Fruit fly (Drosophila melanogaster) whole organism, embryonic: ENCODE measurements around the gene ato.

Experiments
- Atf6 ChIP-seq: fragments of 200-800 bp; sonication (Bioruptor generic); IDR thresholded peaks from 2 replicates; pipeline ENCODE4 v1.3.6; 2022; ENCODE audit warnings: missing biosample characterization, missing genetic modification characterization
- B-H1 ChIP-seq: fragments of 200-800 bp; sonication (Bioruptor generic); IDR thresholded peaks from 3 replicates; pipeline ENCODE4 v1.3.6; 2022; ENCODE audit warnings: missing biosample characterization, missing genetic modification characterization
- BtbVII ChIP-seq: fragments of 200-800 bp; sonication (Bioruptor generic); optimal IDR thresholded peaks from 3 replicates; lab custom pipeline; 2017; ENCODE audit warnings: missing biosample characterization, mild to moderate bottlenecking, missing genetic modification characterization
- C15 ChIP-seq: fragments of 200-800 bp; sonication (Bioruptor generic); IDR thresholded peaks from 3 replicates; pipeline ENCODE4 v1.3.6; 2022; ENCODE audit warnings: missing biosample characterization, missing genetic modification characterization
- CG10366 ChIP-seq: fragments of 200-800 bp; sonication (Bioruptor generic); IDR thresholded peaks from 2 replicates; pipeline ENCODE4 v1.3.6; 2022; ENCODE audit warnings: missing biosample characterization, missing genetic modification characterization
- CG10959 ChIP-seq: fragments of 200-800 bp; sonication (Bioruptor generic); IDR thresholded peaks from 2 replicates; pipeline ENCODE4 v1.3.6; 2022; ENCODE audit warnings: missing biosample characterization, missing genetic modification characterization
- CG1233 ChIP-seq: fragments of 200-800 bp; sonication (Bioruptor generic); optimal IDR thresholded peaks from 4 replicates; lab custom pipeline; 2018; ENCODE audit warnings: missing biosample characterization, mild to moderate bottlenecking, missing genetic modification characterization
- CG12769 ChIP-seq: fragments of 200-800 bp; sonication (Bioruptor generic); optimal IDR thresholded peaks from 2 replicates; lab custom pipeline; 2019; ENCODE audit warnings: missing biosample characterization, mild to moderate bottlenecking, missing genetic modification characterization, moderate library complexity
- CG13287 ChIP-seq: fragments of 200-800 bp; sonication (Bioruptor generic); IDR thresholded peaks from 2 replicates; pipeline ENCODE4 v1.3.6; 2022; ENCODE audit warnings: missing biosample characterization, missing genetic modification characterization; ENCODE audit not compliant: partially characterized antibody
- CG16779 ChIP-seq: fragments of 200-800 bp; sonication (Bioruptor generic); IDR thresholded peaks from 2 replicates; pipeline ENCODE4 v1.3.6; 2022; ENCODE audit warnings: missing biosample characterization, missing genetic modification characterization
- CG17385 ChIP-seq: fragments of 200-800 bp; sonication (Bioruptor generic); optimal IDR thresholded peaks from 3 replicates; lab custom pipeline; 2018; ENCODE audit warnings: missing biosample characterization, mild to moderate bottlenecking, missing genetic modification characterization
- CG2120 ChIP-seq: fragments of 200-800 bp; sonication (Bioruptor generic); optimal IDR thresholded peaks from 3 replicates; lab custom pipeline; 2016; ENCODE audit warnings: missing biosample characterization, missing genetic modification characterization
- CG2678 ChIP-seq: fragments of 200-800 bp; sonication (Bioruptor generic); optimal IDR thresholded peaks from 3 replicates; lab custom pipeline; 2019; ENCODE audit warnings: missing biosample characterization, mild to moderate bottlenecking, missing genetic modification characterization, moderate library complexity
- CG3065 ChIP-seq: fragments of 200-800 bp; sonication (Bioruptor generic); optimal IDR thresholded peaks from 2 replicates; lab custom pipeline; 2016; ENCODE audit warnings: missing biosample characterization, missing genetic modification characterization
- CG33557 ChIP-seq: fragments of 200-800 bp; sonication (Bioruptor generic); optimal IDR thresholded peaks from 2 replicates; lab custom pipeline; 2019; ENCODE audit warnings: missing biosample characterization, mild to moderate bottlenecking, missing genetic modification characterization, moderate library complexity
- CG6272 ChIP-seq: fragments of 200-800 bp; sonication (Bioruptor generic); IDR thresholded peaks from 2 replicates; pipeline ENCODE4 v1.3.6; 2022; ENCODE audit warnings: missing biosample characterization, missing genetic modification characterization
- CG7271 ChIP-seq: fragments of 200-800 bp; sonication (Bioruptor generic); optimal IDR thresholded peaks from 2 replicates; lab custom pipeline; 2018; ENCODE audit warnings: missing biosample characterization, mild to moderate bottlenecking, missing genetic modification characterization, moderate library complexity
- CG7745 ChIP-seq: fragments of 200-800 bp; sonication (Bioruptor generic); optimal IDR thresholded peaks from 2 replicates; lab custom pipeline; 2018; ENCODE audit warnings: missing biosample characterization, mild to moderate bottlenecking, missing genetic modification characterization, moderate library complexity
- CG9215 ChIP-seq: fragments of 200-800 bp; sonication (Bioruptor generic); IDR thresholded peaks from 2 replicates; pipeline ENCODE4 v1.3.6; 2022; ENCODE audit warnings: missing biosample characterization, missing genetic modification characterization
- Chrac-16 ChIP-seq: fragments of 200-800 bp; sonication (Bioruptor generic); optimal IDR thresholded peaks from 3 replicates; lab custom pipeline; 2016; ENCODE audit warnings: missing biosample characterization, missing genetic modification characterization
- Dfd ChIP-seq, 2 experiments: fragments of >200 bp; optimal IDR thresholded peaks; 2 replicates each; lab custom pipeline; 2017; ENCODE audit warnings: missing biosample characterization in 2 of 2, missing genetic modification characterization in 2 of 2
- GATAe ChIP-seq: fragments of 200-800 bp; sonication (Bioruptor generic); conservative IDR thresholded peaks from 2 replicates; pipeline ENCODE4 v1.3.6; 2022; ENCODE audit warnings: missing biosample characterization, missing genetic modification characterization
- Med ChIP-seq: fragments of 200-800 bp; sonication (Bioruptor generic); peaks from one replicate; lab custom pipeline; 2016; ENCODE audit warnings: missing biosample characterization, missing genetic modification characterization, mild to moderate bottlenecking, inconsistent platforms, moderate library complexity
- Neu2 ChIP-seq: fragments of 200-800 bp; sonication (Bioruptor generic); optimal IDR thresholded peaks from 3 replicates; lab custom pipeline; 2016; ENCODE audit warnings: missing biosample characterization, missing genetic modification characterization, borderline replicate concordance
- Sry-β ChIP-seq: fragments of 200-800 bp; sonication (Bioruptor generic); optimal IDR thresholded peaks from 2 replicates; lab custom pipeline; 2018; ENCODE audit warnings: missing biosample characterization, mild to moderate bottlenecking, missing genetic modification characterization, moderate library complexity
- Sry-δ ChIP-seq: fragments of 200-800 bp; sonication (Bioruptor generic); optimal IDR thresholded peaks from 2 replicates; lab custom pipeline; 2016; ENCODE audit warnings: missing biosample characterization, missing genetic modification characterization
- Xrp1 ChIP-seq: fragments of 200-800 bp; sonication (Bioruptor generic); IDR thresholded peaks from 2 replicates; pipeline ENCODE4 v1.3.6; 2022; ENCODE audit warnings: missing biosample characterization, missing genetic modification characterization
- bbx ChIP-seq: fragments of 200-800 bp; sonication (Bioruptor generic); IDR thresholded peaks from 2 replicates; pipeline ENCODE4 v1.3.6; 2022; ENCODE audit warnings: missing biosample characterization, missing genetic modification characterization; ENCODE audit not compliant: partially characterized antibody
- cato ChIP-seq: fragments of 200-800 bp; sonication (Bioruptor generic); optimal IDR thresholded peaks from 2 replicates; lab custom pipeline; 2016; ENCODE audit warnings: missing biosample characterization, missing genetic modification characterization, borderline replicate concordance
- chif ChIP-seq, 2 experiments: fragments of 200-800 bp; sonication (Bioruptor generic); optimal IDR thresholded peaks; 3 replicates each; lab custom pipeline; 2016; ENCODE audit warnings: missing biosample characterization in 2 of 2, missing genetic modification characterization in 2 of 2
- croc ChIP-seq: fragments of 200-800 bp; sonication (Bioruptor generic); conservative IDR thresholded peaks from 3 replicates; pipeline ENCODE4 v1.3.6; 2022; ENCODE audit warnings: missing biosample characterization, missing genetic modification characterization
- crp ChIP-seq, 2 experiments: fragments of 200-800 bp; sonication (Bioruptor generic); optimal IDR thresholded peaks; 2 replicates in 1 of 2; 3 replicates in 1 of 2; lab custom pipeline; 2017; ENCODE audit warnings: missing biosample characterization in 2 of 2, missing genetic modification characterization in 2 of 2, mild to moderate bottlenecking in 1 of 2, moderate library complexity in 1 of 2
- fru ChIP-seq: fragments of >200 bp; optimal IDR thresholded peaks from 2 replicates; lab custom pipeline; 2017
- ftz-f1 ChIP-seq: fragments of 200-800 bp; sonication (Bioruptor generic); optimal IDR thresholded peaks from 2 replicates; lab custom pipeline; 2016; ENCODE audit warnings: missing biosample characterization, missing genetic modification characterization
- gfzf ChIP-seq: fragments of 200-800 bp; sonication (Bioruptor generic); optimal IDR thresholded peaks from 2 replicates; lab custom pipeline; 2016; ENCODE audit warnings: missing biosample characterization, mild to moderate bottlenecking, missing genetic modification characterization, moderate library complexity
- hb ChIP-seq: fragments of 200-800 bp; sonication (Bioruptor generic); IDR thresholded peaks from 3 replicates; pipeline ENCODE4 v1.3.6; 2022; ENCODE audit warnings: missing biosample characterization, missing genetic modification characterization; ENCODE audit not compliant: partially characterized antibody
- hth ChIP-seq: fragments of >200 bp; optimal IDR thresholded peaks from 2 replicates; lab custom pipeline; 2017; ENCODE audit warnings: inconsistent platforms
- kah ChIP-seq: fragments of 200-800 bp; sonication (Bioruptor generic); optimal IDR thresholded peaks from 2 replicates; lab custom pipeline; 2018; ENCODE audit warnings: missing biosample characterization, mild to moderate bottlenecking, missing genetic modification characterization
- oc ChIP-seq: fragments of 200-800 bp; sonication (Bioruptor generic); optimal IDR thresholded peaks from 2 replicates; lab custom pipeline; 2018; ENCODE audit warnings: missing biosample characterization, mild to moderate bottlenecking, missing genetic modification characterization, moderate library complexity
- onecut ChIP-seq: fragments of 200-800 bp; sonication (Bioruptor generic); IDR thresholded peaks from 2 replicates; pipeline ENCODE4 v1.3.6; 2022; ENCODE audit warnings: missing biosample characterization, missing genetic modification characterization
- org-1 ChIP-seq: fragments of 200-800 bp; sonication (Bioruptor generic); optimal IDR thresholded peaks from 2 replicates; lab custom pipeline; 2017; ENCODE audit warnings: missing biosample characterization, missing genetic modification characterization
- ro ChIP-seq: fragments of 200-800 bp; sonication (Bioruptor generic); IDR thresholded peaks from 2 replicates; pipeline ENCODE4 v1.3.6; 2022; ENCODE audit warnings: missing biosample characterization, missing genetic modification characterization
- scrt ChIP-seq: fragments of 200-800 bp; sonication (Bioruptor generic); optimal IDR thresholded peaks from 2 replicates; lab custom pipeline; 2018; ENCODE audit warnings: missing biosample characterization, mild to moderate bottlenecking, missing genetic modification characterization, moderate library complexity
- slp2 ChIP-seq: fragments of 200-800 bp; sonication (Bioruptor generic); optimal IDR thresholded peaks from 2 replicates; lab custom pipeline; 2016; ENCODE audit warnings: missing biosample characterization, missing genetic modification characterization
- so ChIP-seq: fragments of 200-800 bp; sonication (Bioruptor generic); IDR thresholded peaks from 3 replicates; pipeline ENCODE4 v1.3.6; 2022; ENCODE audit warnings: missing biosample characterization, missing genetic modification characterization
- sr ChIP-seq: fragments of 200-800 bp; sonication (Bioruptor generic); IDR thresholded peaks from 3 replicates; pipeline ENCODE4 v1.3.6; 2022; ENCODE audit warnings: missing biosample characterization, missing genetic modification characterization
- stwl ChIP-seq: fragments of 200-800 bp; sonication (Bioruptor generic); optimal IDR thresholded peaks from 3 replicates; lab custom pipeline; 2018; ENCODE audit warnings: missing biosample characterization, mild to moderate bottlenecking, missing genetic modification characterization, moderate library complexity
- trem ChIP-seq: fragments of 200-800 bp; optimal IDR thresholded peaks from 3 replicates; lab custom pipeline; 2019; ENCODE audit warnings: missing biosample characterization, mild to moderate bottlenecking, missing genetic modification characterization, moderate library complexity
- tx ChIP-seq: fragments of 200-800 bp; sonication (Bioruptor generic); optimal IDR thresholded peaks from 2 replicates; lab custom pipeline; 2016; ENCODE audit warnings: missing biosample characterization, missing genetic modification characterization

ato gene

DNA sequence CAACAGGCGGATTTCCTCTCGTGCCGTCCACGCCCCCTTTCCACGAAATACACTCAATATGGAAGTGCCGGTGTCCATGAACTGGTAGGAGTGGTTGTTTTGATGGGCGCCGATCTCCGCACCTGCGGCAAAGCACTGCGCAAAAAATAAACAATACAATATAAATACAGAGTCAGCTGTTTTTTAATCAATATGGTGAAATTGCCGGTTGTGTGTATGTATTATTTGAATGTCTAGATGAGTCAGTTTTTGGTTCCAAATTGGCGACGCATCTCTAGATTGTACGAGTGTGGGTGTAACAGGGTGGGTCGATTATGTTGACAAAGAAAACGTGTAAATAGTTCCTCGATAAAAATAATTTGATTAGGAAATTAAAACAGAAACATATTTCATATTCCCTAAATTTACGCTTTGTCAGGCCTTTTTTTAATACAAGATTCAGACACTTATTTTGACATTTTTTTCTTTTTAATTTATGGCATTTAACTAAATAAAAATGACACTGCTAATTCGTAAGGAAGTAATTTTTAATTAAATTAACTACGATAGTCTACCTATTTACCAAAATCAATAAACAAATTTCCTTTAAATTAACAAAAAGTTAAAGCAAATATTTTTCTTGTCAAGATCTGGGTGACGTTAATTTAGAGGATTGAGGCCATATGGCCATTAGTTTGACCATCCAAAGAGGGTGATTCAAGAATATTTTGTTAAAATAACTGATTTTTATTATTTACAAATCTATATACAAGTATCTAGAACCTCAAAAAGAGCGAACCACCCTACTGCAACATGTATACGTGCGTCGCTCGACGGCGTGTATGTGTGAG, 38.2 kb upstream of the ato start (continued):
- TF ChIP-seq CG10366 (peak; percentile 56; the same call in 1 of the 2 replicates), gfzf (GFP tag; lab: Kevin White, UChicago) (no peak), crp (GFP tag; optimal IDR thresholded peaks at IDR 0.05; lab: Kevin White, UChicago) (peak in 1 of 2 experiments; percentile 79), stwl (tag; lab: Kevin White, UChicago) (no peak), Dfd (GFP tag; optimal IDR thresholded peaks at IDR 0.05; lab: Kevin White, UChicago) (no peak), Sry-β (GFP tag; lab: Kevin White, UChicago) (peak; percentile 73), cato (peak; percentile 75), CG13287 (GFP tag; lab: Robert Waterston, UW) (no peak; the same call in 1 of the 2 replicates), scrt (GFP tag; lab: Kevin White, UChicago) (peak; percentile 79), ftz-f1 (GFP tag; lab: Kevin White, UChicago) (no peak), CG16779 (GFP tag; lab: Robert Waterston, UW) (peak; percentile 48; the same call in 1 of the 2 replicates), CG12769 (tag; lab: Kevin White, UChicago) (peak; percentile 63), CG9215 (GFP tag; lab: Robert Waterston, UW) (peak; percentile 72), GATAe (GFP tag; lab: Robert Waterston, UW) (peak; percentile 47; the same call in 1 of the 2 replicates), tx (peak; percentile 71), ro (GFP tag; lab: Robert Waterston, UW) (no peak), slp2 (GFP tag; lab: Kevin White, UChicago) (peak; percentile 83), Sry-δ (GFP tag; lab: Kevin White, UChicago) (peak; percentile 28), CG2678 (peak; percentile 97), chif (GFP tag; optimal IDR thresholded peaks at IDR 0.05; lab: Kevin White, UChicago) (peak; percentile 73 to 75), Neu2 (GFP tag; lab: Kevin White, UChicago) (peak; percentile 46), Chrac-16 (peak; percentile 78), CG17385 (GFP tag; lab: Kevin White, UChicago) (peak; percentile 92), fru (no peak), org-1 (GFP tag; lab: Kevin White, UChicago) (peak; percentile 90), trem (tag; lab: Kevin White, UChicago) (peak; percentile 65), CG7271 (peak; percentile 6), hb (GFP tag; lab: Robert Waterston, UW) (no peak), B-H1 (GFP tag; lab: Robert Waterston, UW) (peak; percentile 61; the same call in 2 of the 3 replicates), Med (GFP tag; lab: Kevin White, UChicago) (peak; percentile 88), CG3065 (GFP tag; lab: Kevin White, UChicago) (no peak), CG7745 (tag; lab: Kevin White, UChicago) (no peak), Atf6 (GFP tag; lab: Robert Waterston, UW) (peak; percentile 82), so (GFP tag; lab: Robert Waterston, UW) (peak; percentile 80), Xrp1 (GFP tag; lab: Robert Waterston, UW) (peak; percentile 75), onecut (peak; percentile 79), CG6272 (no peak; the same call in 1 of the 2 replicates), kah (GFP tag; lab: Kevin White, UChicago) (peak; percentile 79), CG1233 (peak; percentile 93), hth (lab: Kevin White, UChicago) (no peak), CG2120 (GFP tag; lab: Kevin White, UChicago) (peak; percentile 91), BtbVII (peak; percentile 94), sr (peak; percentile 11; the same call in 2 of the 3 replicates), CG10959 (GFP tag; lab: Robert Waterston, UW) (peak; percentile 41; the same call in 1 of the 2 replicates), CG33557 (GFP tag; lab: Kevin White, UChicago) (peak; percentile 90), bbx (GFP tag; lab: Robert Waterston, UW) (no peak), C15 (no peak), croc (GFP tag; lab: Robert Waterston, UW) (peak; percentile 57), oc (tag; lab: Kevin White, UChicago) (peak; percentile 81)
